Worm (Caenorhabditis elegans) whole organism, L1 larva: ENCODE measurements around the gene Y53F4B.23.
A peak's percentile ranks its signal among the peaks of the same experiment; 100 is the strongest.

Source experiments
- ces-1 ChIP-seq: fragments of 150-350 bp; optimal IDR thresholded peaks from 2 replicates; lab custom pipeline; 2014; ENCODE audit warnings: missing biosample characterization, missing genetic modification reagents, missing genetic modification characterization
- elt-3 ChIP-seq, 6 experiments: fragments of 150-350 bp in 1 of 6; sonication (generic microtip); optimal IDR thresholded peaks; 2 replicates each; lab custom pipeline; 2017 to 2018; ENCODE audit warnings: missing biosample characterization in 6 of 6, missing genetic modification characterization in 6 of 6, inconsistent platforms in 1 of 6
- fkh-10 ChIP-seq: sonication (generic microtip); optimal IDR thresholded peaks from 2 replicates; lab custom pipeline; 2017; ENCODE audit warnings: missing biosample characterization, missing genetic modification reagents, missing genetic modification characterization
- pax-3 ChIP-seq: fragments of 200-800 bp; sonication (Bioruptor generic); optimal IDR thresholded peaks from 2 replicates; lab custom pipeline; 2018; ENCODE audit warnings: mild to moderate bottlenecking, missing genetic modification characterization, moderate library complexity, missing compliant biosample characterization
- skn-1 ChIP-seq: fragments of 150-350 bp; optimal IDR thresholded peaks from 2 replicates; lab custom pipeline; 2014; ENCODE audit warnings: missing biosample characterization, missing genetic modification characterization
- unc-130 ChIP-seq: fragments of 150-350 bp; optimal IDR thresholded peaks from 2 replicates; lab custom pipeline; 2017; ENCODE audit warnings: missing biosample characterization, missing genetic modification characterization, inconsistent platforms

DNA sequence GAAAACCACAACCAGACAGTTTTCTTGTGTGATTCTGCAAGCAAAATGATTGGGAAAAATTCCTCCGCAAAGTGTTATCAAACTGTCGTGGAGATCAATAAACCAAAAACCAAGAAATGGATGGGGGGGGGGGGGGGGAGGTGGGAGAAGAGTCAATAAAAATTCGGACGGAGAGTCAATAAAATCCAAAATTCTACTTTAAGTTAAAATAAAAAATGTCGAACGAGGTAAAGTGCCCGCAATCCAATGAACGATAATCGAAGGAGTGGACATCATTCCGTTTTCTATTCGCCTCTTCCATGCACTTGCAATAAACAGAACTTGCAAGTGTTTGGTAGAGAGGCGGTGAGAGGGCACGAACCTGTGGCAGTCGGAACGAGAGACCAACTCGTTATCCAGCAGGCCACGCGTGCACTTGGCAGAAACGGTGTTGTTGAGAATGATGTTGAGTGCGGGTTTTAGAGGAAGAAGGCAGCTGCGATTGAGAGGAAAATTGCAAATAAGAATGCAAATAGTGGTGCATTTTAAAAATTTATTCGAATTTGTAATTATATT is 41.5 kb downstream of the Y53F4B.23 start, which contains the start of gene gst-27:
- no peak for TF ChIP-seq ces-1 (GFP tag; lab: Kevin White, UChicago)
- TF ChIP-seq skn-1 = peak; percentile 84
- peak in 4 of 6 experiments; percentile 13 to 80 (median 60) for TF ChIP-seq elt-3 (tag; optimal IDR thresholded peaks at IDR 0.05; lab: Kevin White, UChicago)
- TF ChIP-seq pax-3 (tag; lab: Kevin White, UChicago) = peak; percentile 64
- peak; percentile 4 for TF ChIP-seq fkh-10 (GFP tag; lab: Kevin White, UChicago)
- peak; percentile 33 for TF ChIP-seq unc-130 (tag; lab: Kevin White, UChicago)
